Fruit fly (Drosophila melanogaster): Measurements from ENCODE around the gene Aos1.

The Aos1 gene

dm6 chr3R:12401672-12402296 lies 31.8 kb downstream of the Aos1 start, which contains the start of gene DNAlig3 (continued):
- no peak for TF ChIP-seq C15 (GFP tag; IDR thresholded peaks at IDR 0.05)
- TF ChIP-seq Dip3 (GFP tag; optimal IDR thresholded peaks at IDR 0.05): no peak
- TF ChIP-seq CG1603 (tag; optimal IDR thresholded peaks at IDR 0.05): peak; percentile 64
- peak; percentile 32 for TF ChIP-seq sens (GFP tag)
- peak; percentile 44 for TF ChIP-seq CG34376 (GFP tag; optimal IDR thresholded peaks at IDR 0.05)
- no peak for TF ChIP-seq Side (GFP tag; optimal IDR thresholded peaks at IDR 0.05)
- TF ChIP-seq bbx (GFP tag; IDR thresholded peaks at IDR 0.05; ENCODE audit: partially characterized antibody): peak; percentile 63
- TF ChIP-seq CG10654 (GFP tag; optimal IDR thresholded peaks at IDR 0.05): no peak
- TF ChIP-seq sd (tag; optimal IDR thresholded peaks at IDR 0.05): peak; percentile 29
- TF ChIP-seq inv (GFP tag; IDR thresholded peaks at IDR 0.05; ENCODE audit: partially characterized antibody): peak; percentile 25; the same call in 1 of the 2 replicates
- peak; percentile 73 for TF ChIP-seq CG13287 (GFP tag; IDR thresholded peaks at IDR 0.05; ENCODE audit: partially characterized antibody)
- TF ChIP-seq bigmax (GFP tag; optimal IDR thresholded peaks at IDR 0.05): peak; percentile 8

dm6 chr3R:12398620-12399247 lies 34.9 kb downstream of the Aos1 start, which contains the start of gene Cyp9f3:
Gene Cyp9f3, minus strand, starts transcription at chr3R:12398929.
- TF ChIP-seq CTCF (GFP tag; optimal IDR thresholded peaks at IDR 0.05) (no peak), CG8359 (GFP tag; optimal IDR thresholded peaks at IDR 0.05; ENCODE audit: borderline replicate concordance) (no peak), Optix (GFP tag; IDR thresholded peaks at IDR 0.05) (no peak), Doc3 (GFP tag; IDR thresholded peaks at IDR 0.05; ENCODE audit: partially characterized antibody) (no peak), chinmo (GFP tag; IDR thresholded peaks at IDR 0.05; ENCODE audit: partially characterized antibody) (0 out of 4 replicates have a peak, but pooled peaks have one; percentile 43), CG10274 (GFP tag; optimal IDR thresholded peaks at IDR 0.05) (peak; percentile 63), CG32767 (GFP tag; IDR thresholded peaks at IDR 0.05) (0 out of 2 replicates have a peak, but pooled peaks have one; percentile 9), ac (GFP tag; optimal IDR thresholded peaks at IDR 0.05) (no peak), pita (GFP tag; optimal IDR thresholded peaks at IDR 0.05) (no peak), pnt (GFP tag; optimal IDR thresholded peaks at IDR 0.05) (no peak), HmgZ (tag; optimal IDR thresholded peaks at IDR 0.05) (peak; percentile 13), CG34376 (GFP tag; optimal IDR thresholded peaks at IDR 0.05) (peak; percentile 96), CG12071 (GFP tag; optimal IDR thresholded peaks at IDR 0.05) (peak; percentile 19), CG10543 (GFP tag; optimal IDR thresholded peaks at IDR 0.05) (peak; percentile 79), tin (GFP tag; optimal IDR thresholded peaks at IDR 0.05) (no peak), chm (GFP tag; IDR thresholded peaks at IDR 0.05) (peak; percentile 43), z (GFP tag; IDR thresholded peaks at IDR 0.05) (peak; percentile 88), sens (GFP tag) (peak; percentile 1), cad (GFP tag; optimal IDR thresholded peaks at IDR 0.05) (no peak), mirr (GFP tag; optimal IDR thresholded peaks at IDR 0.05) (peak; percentile 69), CG3838 (GFP tag; optimal IDR thresholded peaks at IDR 0.05) (peak; percentile 10), CG42726 (GFP tag; IDR thresholded peaks at IDR 0.05; ENCODE audit: partially characterized antibody) (peak; percentile 46; the same call in 1 of the 2 replicates), CG2116 (GFP tag; optimal IDR thresholded peaks at IDR 0.05) (no peak), CG7839 (tag; optimal IDR thresholded peaks at IDR 0.05) (no peak), bbx (GFP tag; IDR thresholded peaks at IDR 0.05; ENCODE audit: partially characterized antibody) (0 out of 2 replicates have a peak, but pooled peaks have one; percentile 9), CG15514 (GFP tag; optimal IDR thresholded peaks at IDR 0.05) (peak; percentile 3), Nf-YB (GFP tag; optimal IDR thresholded peaks at IDR 0.05) (no peak), Atf6 (GFP tag; IDR thresholded peaks at IDR 0.05) (0 out of 2 replicates have a peak, but pooled peaks have one; percentile 7), CG12236 (GFP tag; optimal IDR thresholded peaks at IDR 0.05) (no peak), Pdp1 (GFP tag; optimal IDR thresholded peaks at IDR 0.05) (peak in 1 of 2 experiments; percentile 17), Jarid2 (GFP tag; optimal IDR thresholded peaks at IDR 0.05) (peak; percentile 54), exex (tag; optimal IDR thresholded peaks at IDR 0.05) (peak; percentile 53), CG13287 (GFP tag; IDR thresholded peaks at IDR 0.05; ENCODE audit: partially characterized antibody) (peak; percentile 25; the same call in 1 of the 2 replicates), B-H1 (GFP tag; IDR thresholded peaks at IDR 0.05) (no peak), CG18011 (GFP tag; optimal IDR thresholded peaks at IDR 0.05) (peak; percentile 9), cg (GFP tag; optimal IDR thresholded peaks at IDR 0.05) (peak; percentile 40), CG31388 (GFP tag; optimal IDR thresholded peaks at IDR 0.05) (no peak), twi (tag; optimal IDR thresholded peaks at IDR 0.05) (no peak)
